Worm (Caenorhabditis elegans): ENCODE measurements around the gene dnj-14.

DNA sequence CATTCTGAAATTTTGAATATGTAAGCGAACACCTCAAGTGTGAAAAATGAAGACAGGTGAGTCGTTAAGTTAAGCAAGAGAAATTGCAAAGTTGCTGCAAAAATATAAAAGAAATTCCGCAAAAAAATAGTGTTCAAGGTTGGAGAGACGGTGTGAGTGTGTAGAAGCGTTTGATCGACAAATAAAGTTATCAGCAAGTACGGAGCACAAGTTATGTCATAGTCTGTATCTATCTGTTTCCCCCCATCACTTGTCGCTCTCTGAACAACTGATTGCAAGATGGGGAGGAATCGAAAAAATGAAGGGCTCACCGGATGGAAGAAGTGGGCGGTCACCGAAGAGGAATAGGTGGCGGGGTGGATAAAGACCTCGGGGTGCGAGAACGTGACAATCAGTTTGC lies 37.5 kb upstream of the dnj-14 start, which contains the start of gene lon-2:
- no peak for TF ChIP-seq cey-2 (tag; optimal IDR thresholded peaks at IDR 0.05; ENCODE audit: borderline replicate concordance, insufficient read depth)
- no peak for TF ChIP-seq zag-1 (tag; optimal IDR thresholded peaks at IDR 0.05)
- no peak for TF ChIP-seq ama-1 (optimal IDR thresholded peaks at IDR 0.05)
- TF ChIP-seq pqm-1 (tag; optimal IDR thresholded peaks at IDR 0.05), result peak; percentile 80
- no peak for TF ChIP-seq lin-1 (GFP tag; IDR thresholded peaks at IDR 0.05)
- no peak for TF ChIP-seq nhr-76 (tag; optimal IDR thresholded peaks at IDR 0.05)

Measured in whole organism, L4 larva.